3 fruit fly cellular contexts compared by ENCODE assay signal in the genomic region with DNA sequence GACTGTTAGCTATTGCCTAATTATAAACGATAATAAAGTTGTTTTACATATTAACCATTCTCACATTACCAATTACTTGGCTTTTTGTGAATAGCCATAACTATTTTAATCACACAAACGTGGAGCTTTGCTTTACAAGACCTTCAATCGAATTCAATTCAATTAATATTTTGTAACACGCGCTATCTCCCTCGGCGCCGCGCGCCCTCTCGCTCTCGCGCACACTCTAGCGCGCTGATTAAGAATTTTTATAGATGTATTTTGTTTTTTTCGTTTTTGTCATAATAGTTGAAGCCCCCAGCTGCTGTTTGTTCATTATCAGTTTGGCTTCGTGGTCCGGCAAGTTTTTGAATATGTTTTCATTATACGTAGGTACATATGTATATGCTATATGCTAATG.
TF ChIP-seq lines count a peak whose summit lies in the region.

No protein-coding gene starts in this region.

- no peak for TF ChIP-seq CTCF in whole organism, embryonic (GFP tag; optimal IDR thresholded peaks at IDR 0.05; lab: Kevin White, UChicago)

TF ChIP-seq in whole organism, adult, 20 proteins besides CTCF, POLR2A, EP300 and RAD21:
- no peak for TF ChIP-seq cnc (optimal IDR thresholded peaks at IDR 0.05; lab: Kevin White, UChicago)
- TF ChIP-seq Mnt (GFP tag; optimal IDR thresholded peaks at IDR 0.05; lab: Kevin White, UChicago) = peak; percentile 84

TF ChIP-seq in whole organism, embryonic, 481 proteins besides CTCF, POLR2A, EP300 and RAD21:
- TF ChIP-seq CG33213 (GFP tag; optimal IDR thresholded peaks at IDR 0.05; lab: Kevin White, UChicago) (no peak), chinmo (GFP tag; IDR thresholded peaks at IDR 0.05; lab: Robert Waterston, UW; ENCODE audit: partially characterized antibody) (0 out of 4 replicates have a peak, but pooled peaks have one; percentile 33), Atf6 (GFP tag; IDR thresholded peaks at IDR 0.05; lab: Robert Waterston, UW) (no peak), CG13296 (GFP tag; optimal IDR thresholded peaks at IDR 0.05; lab: Kevin White, UChicago) (peak; percentile 13), Nf-YC (tag; optimal IDR thresholded peaks at IDR 0.05; lab: Kevin White, UChicago) (no peak), CG13894 (tag; optimal IDR thresholded peaks at IDR 0.05; lab: Kevin White, UChicago) (peak; percentile 1), Xbp1 (GFP tag; optimal IDR thresholded peaks at IDR 0.05; lab: Kevin White, UChicago) (no peak), Med (GFP tag; lab: Kevin White, UChicago) (peak; percentile 51), sqz (GFP tag; optimal IDR thresholded peaks at IDR 0.05; lab: Kevin White, UChicago) (peak; percentile 29), CG15514 (GFP tag; optimal IDR thresholded peaks at IDR 0.05; lab: Kevin White, UChicago) (peak; percentile 19), prd (optimal IDR thresholded peaks at IDR 0.05; lab: Kevin White, UChicago) (no peak), prd (GFP tag; IDR thresholded peaks at IDR 0.05; lab: Robert Waterston, UW) (no peak), CG2199 (GFP tag; IDR thresholded peaks at IDR 0.05; lab: Robert Waterston, UW) (0 out of 3 replicates have a peak, but pooled peaks have one; percentile 45), exex (tag; optimal IDR thresholded peaks at IDR 0.05; lab: Kevin White, UChicago) (peak; percentile 85), Pdp1 (GFP tag; optimal IDR thresholded peaks at IDR 0.05; lab: Kevin White, UChicago) (peak in 1 of 2 experiments; percentile 80), HmgD (GFP tag; optimal IDR thresholded peaks at IDR 0.05; lab: Kevin White, UChicago) (no peak), CG10543 (GFP tag; optimal IDR thresholded peaks at IDR 0.05; lab: Kevin White, UChicago) (peak; percentile 19), sd (tag; optimal IDR thresholded peaks at IDR 0.05; lab: Kevin White, UChicago) (peak; percentile 55), CG15601 (tag; optimal IDR thresholded peaks at IDR 0.05; lab: Kevin White, UChicago) (peak; percentile 65), Hr39 (optimal IDR thresholded peaks at IDR 0.05; lab: Kevin White, UChicago) (no peak), caup (GFP tag; optimal IDR thresholded peaks at IDR 0.05; lab: Kevin White, UChicago; ENCODE audit: severe bottlenecking) (peak; percentile 11), ftz-f1 (GFP tag; optimal IDR thresholded peaks at IDR 0.05; lab: Kevin White, UChicago) (peak; percentile 83), salm (tag; optimal IDR thresholded peaks at IDR 0.05; lab: Kevin White, UChicago) (no peak), CG34376 (GFP tag; optimal IDR thresholded peaks at IDR 0.05; lab: Kevin White, UChicago) (peak; percentile 86), mirr (GFP tag; optimal IDR thresholded peaks at IDR 0.05; lab: Kevin White, UChicago) (peak; percentile 96), CG6791 (GFP tag; IDR thresholded peaks at IDR 0.05; lab: Robert Waterston, UW; ENCODE audit: partially characterized antibody) (no peak), Myb (GFP tag; optimal IDR thresholded peaks at IDR 0.05; lab: Kevin White, UChicago) (no peak), CG3281 (GFP tag; optimal IDR thresholded peaks at IDR 0.05; lab: Kevin White, UChicago) (peak; percentile 7), Lim3 (GFP tag; IDR thresholded peaks at IDR 0.05; lab: Robert Waterston, UW) (peak; percentile 55; the same call in 1 of the 2 replicates), sug (tag; optimal IDR thresholded peaks at IDR 0.05; lab: Kevin White, UChicago) (peak; percentile 95), abd-A (tag; optimal IDR thresholded peaks at IDR 0.05; lab: Kevin White, UChicago) (peak; percentile 89), CG11247 (GFP tag; IDR thresholded peaks at IDR 0.05; lab: Robert Waterston, UW) (no peak), Dip3 (GFP tag; optimal IDR thresholded peaks at IDR 0.05; lab: Kevin White, UChicago) (no peak), CG4360 (GFP tag; IDR thresholded peaks at IDR 0.05; lab: Robert Waterston, UW) (no peak), gro (GFP tag; optimal IDR thresholded peaks at IDR 0.05; lab: Kevin White, UChicago) (peak; percentile 31), kay (GFP tag; optimal IDR thresholded peaks at IDR 0.05; lab: Kevin White, UChicago) (no peak), GATAe (GFP tag; conservative IDR thresholded peaks at IDR 0.05; lab: Robert Waterston, UW) (peak; percentile 60; the same call in 1 of the 2 replicates), Gsc (GFP tag; IDR thresholded peaks at IDR 0.05; lab: Robert Waterston, UW) (no peak)

TF ChIP-seq in whole organism, prepupa, 60 proteins besides CTCF, POLR2A, EP300 and RAD21:
- no peak for TF ChIP-seq Gug (GFP tag; IDR thresholded peaks at IDR 0.05; lab: Robert Waterston, UW)
- TF ChIP-seq vri (GFP tag; optimal IDR thresholded peaks at IDR 0.05; lab: Kevin White, UChicago) = peak; percentile 12
- peak; percentile 34 for TF ChIP-seq fkh (GFP tag; optimal IDR thresholded peaks at IDR 0.05; lab: Kevin White, UChicago)
- peak; percentile 15 for TF ChIP-seq Eip78C (GFP tag; lab: Kevin White, UChicago)
- no peak for TF ChIP-seq CG10669 (GFP tag; optimal IDR thresholded peaks at IDR 0.05; lab: Kevin White, UChicago)
- no peak for TF ChIP-seq Met (GFP tag; optimal IDR thresholded peaks at IDR 0.05; lab: Kevin White, UChicago)
- TF ChIP-seq lz (GFP tag; optimal IDR thresholded peaks at IDR 0.05; lab: Kevin White, UChicago) = no peak
- TF ChIP-seq Hr38 (GFP tag; optimal IDR thresholded peaks at IDR 0.05; lab: Kevin White, UChicago) = no peak
TF ChIP-seq in whole organism, prepupa: peak in this region for 3.
